Fruit fly (Drosophila melanogaster) whole organism, embryonic: ENCODE results near the gene Chrac-14.
A peak's percentile ranks its signal among the peaks of the same experiment; 100 is the strongest.

Experiments
- Atf6 ChIP-seq: fragments of 200-800 bp; sonication (Bioruptor generic); IDR thresholded peaks from 2 replicates; pipeline ENCODE4 v1.3.6; 2022; ENCODE audit warnings: missing biosample characterization, missing genetic modification characterization
- Bteb2 ChIP-seq: fragments of 200-800 bp; sonication (Bioruptor generic); optimal IDR thresholded peaks from 2 replicates; lab custom pipeline; 2016; ENCODE audit warnings: missing biosample characterization, missing genetic modification characterization
- CG10267 ChIP-seq: fragments of 200-800 bp; sonication (Bioruptor generic); optimal IDR thresholded peaks from 2 replicates; lab custom pipeline; 2018; ENCODE audit warnings: missing biosample characterization, mild to moderate bottlenecking, missing genetic modification characterization, moderate library complexity
- CG10565 ChIP-seq: fragments of 200-800 bp; sonication (Bioruptor generic); optimal IDR thresholded peaks from 3 replicates; lab custom pipeline; 2016; ENCODE audit warnings: missing biosample characterization, mild to moderate bottlenecking, missing genetic modification characterization
- CG11398 ChIP-seq: fragments of 200-800 bp; sonication (Bioruptor generic); optimal IDR thresholded peaks from 2 replicates; lab custom pipeline; 2016; ENCODE audit warnings: missing biosample characterization, missing genetic modification characterization
- CG12744 ChIP-seq: fragments of 200-800 bp; sonication (Bioruptor generic); optimal IDR thresholded peaks from 2 replicates; lab custom pipeline; 2016; ENCODE audit warnings: missing biosample characterization, missing genetic modification characterization
- CG14860 ChIP-seq: fragments of 200-800 bp; sonication (Bioruptor generic); IDR thresholded peaks from 3 replicates; pipeline ENCODE4 v1.3.6; 2022; ENCODE audit warnings: missing biosample characterization, missing genetic modification characterization; ENCODE audit not compliant: partially characterized antibody
- CG15514 ChIP-seq: fragments of 200-800 bp; sonication (Bioruptor generic); optimal IDR thresholded peaks from 3 replicates; lab custom pipeline; 2017; ENCODE audit warnings: missing biosample characterization, missing genetic modification characterization, mild to moderate bottlenecking, moderate library complexity, missing genetic modification reagents
- CG17359 ChIP-seq: fragments of 200-800 bp; sonication (Bioruptor generic); optimal IDR thresholded peaks from 3 replicates; lab custom pipeline; 2018; ENCODE audit warnings: missing biosample characterization, mild to moderate bottlenecking, missing genetic modification characterization, moderate library complexity
- CG17361 ChIP-seq: fragments of 200-800 bp; sonication (Bioruptor generic); IDR thresholded peaks from 3 replicates; pipeline ENCODE4 v1.3.6; 2022; ENCODE audit warnings: missing biosample characterization, missing genetic modification characterization
- CG1832 ChIP-seq: fragments of 200-800 bp; sonication (Bioruptor generic); optimal IDR thresholded peaks from 2 replicates; lab custom pipeline; 2017; ENCODE audit warnings: missing biosample characterization, mild to moderate bottlenecking, missing genetic modification characterization, inconsistent platforms
- CG2202 ChIP-seq: fragments of 200-800 bp; sonication (Bioruptor generic); optimal IDR thresholded peaks from 2 replicates; lab custom pipeline; 2018; ENCODE audit warnings: missing biosample characterization, mild to moderate bottlenecking, missing genetic modification characterization
- CG2712 ChIP-seq: fragments of 200-800 bp; optimal IDR thresholded peaks from 3 replicates; lab custom pipeline; 2019; ENCODE audit warnings: missing biosample characterization, mild to moderate bottlenecking, missing genetic modification characterization, moderate library complexity
- CG30020 ChIP-seq: fragments of 200-800 bp; optimal IDR thresholded peaks from 2 replicates; lab custom pipeline; 2019; ENCODE audit warnings: missing biosample characterization, mild to moderate bottlenecking, missing genetic modification characterization, moderate library complexity
- CG30403 ChIP-seq: fragments of 200-800 bp; sonication (Bioruptor generic); optimal IDR thresholded peaks from 3 replicates; lab custom pipeline; 2016; ENCODE audit warnings: missing biosample characterization, missing genetic modification characterization
- CG34422 ChIP-seq: fragments of 200-800 bp; sonication (Bioruptor generic); IDR thresholded peaks from 3 replicates; pipeline ENCODE4 v1.3.6; 2022; ENCODE audit warnings: missing biosample characterization, missing genetic modification characterization
- CG7928 ChIP-seq: fragments of 200-800 bp; sonication (Bioruptor generic); optimal IDR thresholded peaks from 2 replicates; lab custom pipeline; 2017; ENCODE audit warnings: missing biosample characterization, mild to moderate bottlenecking, missing genetic modification characterization
- CG8089 ChIP-seq: fragments of 200-800 bp; sonication (Bioruptor generic); optimal IDR thresholded peaks from 3 replicates; lab custom pipeline; 2016; ENCODE audit warnings: missing biosample characterization, missing genetic modification characterization
- CG9932 ChIP-seq: fragments of 200-800 bp; sonication (Bioruptor generic); IDR thresholded peaks from 2 replicates; pipeline ENCODE4 v1.3.6; 2022; ENCODE audit warnings: missing biosample characterization, missing genetic modification characterization
- D ChIP-seq, 2 experiments: fragments of 200-800 bp in 1 of 2; fragments of >200 bp in 1 of 2; sonication (Bioruptor generic) in 1 of 2; optimal IDR thresholded peaks; 2 replicates in 1 of 2; 3 replicates in 1 of 2; lab custom pipeline; 2017; ENCODE audit warnings: mild to moderate bottlenecking in 1 of 2, missing biosample characterization in 1 of 2, missing genetic modification characterization in 1 of 2, missing genetic modification reagents in 1 of 2
- Deaf1 ChIP-seq: fragments of 200-800 bp; optimal IDR thresholded peaks from 3 replicates; lab custom pipeline; 2019; ENCODE audit warnings: missing biosample characterization, mild to moderate bottlenecking, missing genetic modification characterization, moderate library complexity
- E2f2 ChIP-seq: fragments of 200-800 bp; sonication (Bioruptor generic); IDR thresholded peaks from 2 replicates; pipeline ENCODE4 v1.3.6; 2022; ENCODE audit warnings: missing biosample characterization, missing genetic modification characterization
- ERR ChIP-seq: fragments of 200-800 bp; sonication (Bioruptor generic); optimal IDR thresholded peaks from 2 replicates; lab custom pipeline; 2016; ENCODE audit warnings: missing biosample characterization, missing genetic modification characterization
- HmgZ ChIP-seq: fragments of 200-800 bp; sonication (Bioruptor generic); optimal IDR thresholded peaks from 2 replicates; lab custom pipeline; 2018; ENCODE audit warnings: missing biosample characterization, mild to moderate bottlenecking, missing genetic modification characterization
- Mes4 ChIP-seq: fragments of 200-800 bp; sonication (Bioruptor generic); optimal IDR thresholded peaks from 2 replicates; lab custom pipeline; 2016; ENCODE audit warnings: missing biosample characterization, missing genetic modification characterization
- Ptx1 ChIP-seq: fragments of 200-800 bp; sonication (Bioruptor generic); IDR thresholded peaks from 2 replicates; pipeline ENCODE4 v1.3.6; 2022; ENCODE audit warnings: missing biosample characterization, missing genetic modification characterization
- Usf ChIP-seq: fragments of 200-800 bp; sonication (Bioruptor generic); optimal IDR thresholded peaks from 2 replicates; lab custom pipeline; 2017; ENCODE audit warnings: missing genotype, missing biosample characterization, missing genetic modification characterization
- ab ChIP-seq: fragments of 200-800 bp; sonication (Bioruptor generic); optimal IDR thresholded peaks from 2 replicates; lab custom pipeline; 2016; ENCODE audit warnings: missing biosample characterization, missing genetic modification characterization
- amos ChIP-seq: fragments of 200-800 bp; sonication (Bioruptor generic); IDR thresholded peaks from 2 replicates; pipeline ENCODE4 v1.3.6; 2022; ENCODE audit warnings: missing biosample characterization, missing genetic modification characterization; ENCODE audit not compliant: partially characterized antibody
- ara ChIP-seq: fragments of 200-800 bp; sonication (Bioruptor generic); IDR thresholded peaks from 2 replicates; pipeline ENCODE4 v1.3.6; 2022; ENCODE audit warnings: missing biosample characterization, missing genetic modification characterization
- az2 ChIP-seq: fragments of 200-800 bp; sonication (Bioruptor generic); optimal IDR thresholded peaks from 3 replicates; lab custom pipeline; 2016; ENCODE audit warnings: missing biosample characterization, missing genetic modification characterization
- bbx ChIP-seq: fragments of 200-800 bp; sonication (Bioruptor generic); IDR thresholded peaks from 2 replicates; pipeline ENCODE4 v1.3.6; 2022; ENCODE audit warnings: missing biosample characterization, missing genetic modification characterization; ENCODE audit not compliant: partially characterized antibody
- br ChIP-seq: fragments of >200 bp; optimal IDR thresholded peaks from 2 replicates; lab custom pipeline; 2017
- dan ChIP-seq: fragments of 200-800 bp; sonication (Bioruptor generic); IDR thresholded peaks from 2 replicates; pipeline ENCODE4 v1.3.6; 2022; ENCODE audit warnings: missing biosample characterization, missing genetic modification characterization
- dm ChIP-seq: fragments of 200-800 bp; sonication (Bioruptor generic); optimal IDR thresholded peaks from 3 replicates; lab custom pipeline; 2016; ENCODE audit warnings: missing biosample characterization, missing genetic modification characterization
- dpn ChIP-seq, 2 experiments: fragments of 200-800 bp; sonication (Bioruptor generic); optimal IDR thresholded peaks; 3 replicates each; lab custom pipeline; 2016; ENCODE audit warnings: missing biosample characterization in 2 of 2, missing genetic modification characterization in 2 of 2
- fd64A ChIP-seq: fragments of 200-800 bp; sonication (Bioruptor generic); optimal IDR thresholded peaks from 3 replicates; lab custom pipeline; 2018; ENCODE audit warnings: missing biosample characterization, mild to moderate bottlenecking, missing genetic modification characterization
- fru ChIP-seq: fragments of >200 bp; optimal IDR thresholded peaks from 2 replicates; lab custom pipeline; 2017
- fu2 ChIP-seq: fragments of 200-800 bp; sonication (Bioruptor generic); optimal IDR thresholded peaks from 2 replicates; lab custom pipeline; 2016; ENCODE audit warnings: missing biosample characterization, missing genetic modification characterization
- kni ChIP-seq: fragments of 200-800 bp; sonication (Bioruptor generic); optimal IDR thresholded peaks from 3 replicates; lab custom pipeline; 2017; ENCODE audit warnings: mild to moderate bottlenecking, missing biosample characterization, missing genetic modification reagents, missing genetic modification characterization
- lbe ChIP-seq: fragments of 200-800 bp; sonication (Bioruptor generic); optimal IDR thresholded peaks from 2 replicates; lab custom pipeline; 2016; ENCODE audit warnings: missing biosample characterization, mild to moderate bottlenecking, missing genetic modification characterization
- pan ChIP-seq, 4 experiments: fragments of >200 bp in 3 of 4; fragments of 200-800 bp in 1 of 4; sonication (Bioruptor generic) in 1 of 4; optimal IDR thresholded peaks in 3 of 4; IDR thresholded peaks in 1 of 4; 2 replicates each; pipeline versions ENCODE4 v1.3.6 to Lab custom; 2017 to 2022; ENCODE audit warnings: missing biosample characterization in 2 of 4, missing genetic modification characterization in 2 of 4, mixed read lengths in 1 of 4
- run ChIP-seq: fragments of 200-800 bp; sonication (Bioruptor generic); optimal IDR thresholded peaks from 3 replicates; lab custom pipeline; 2018; ENCODE audit warnings: missing biosample characterization, mild to moderate bottlenecking, missing genetic modification characterization
- sob ChIP-seq: fragments of 200-800 bp; sonication (Bioruptor generic); IDR thresholded peaks from 2 replicates; pipeline ENCODE4 v1.3.6; 2022; ENCODE audit warnings: missing biosample characterization, missing genetic modification characterization
- usp ChIP-seq: fragments of >200 bp; optimal IDR thresholded peaks from 2 replicates; lab custom pipeline; 2017; ENCODE audit warnings: missing biosample characterization, missing genetic modification characterization
- zen2 ChIP-seq: fragments of 200-800 bp; sonication (Bioruptor generic); IDR thresholded peaks from 3 replicates; pipeline ENCODE4 v1.3.6; 2022; ENCODE audit warnings: missing biosample characterization, missing genetic modification characterization; ENCODE audit not compliant: partially characterized antibody
- zfh1 ChIP-seq: fragments of 200-800 bp; sonication (Bioruptor generic); IDR thresholded peaks from 3 replicates; pipeline ENCODE4 v1.3.6; 2022; ENCODE audit warnings: missing biosample characterization, missing genetic modification characterization

Gene Chrac-14

DNA sequence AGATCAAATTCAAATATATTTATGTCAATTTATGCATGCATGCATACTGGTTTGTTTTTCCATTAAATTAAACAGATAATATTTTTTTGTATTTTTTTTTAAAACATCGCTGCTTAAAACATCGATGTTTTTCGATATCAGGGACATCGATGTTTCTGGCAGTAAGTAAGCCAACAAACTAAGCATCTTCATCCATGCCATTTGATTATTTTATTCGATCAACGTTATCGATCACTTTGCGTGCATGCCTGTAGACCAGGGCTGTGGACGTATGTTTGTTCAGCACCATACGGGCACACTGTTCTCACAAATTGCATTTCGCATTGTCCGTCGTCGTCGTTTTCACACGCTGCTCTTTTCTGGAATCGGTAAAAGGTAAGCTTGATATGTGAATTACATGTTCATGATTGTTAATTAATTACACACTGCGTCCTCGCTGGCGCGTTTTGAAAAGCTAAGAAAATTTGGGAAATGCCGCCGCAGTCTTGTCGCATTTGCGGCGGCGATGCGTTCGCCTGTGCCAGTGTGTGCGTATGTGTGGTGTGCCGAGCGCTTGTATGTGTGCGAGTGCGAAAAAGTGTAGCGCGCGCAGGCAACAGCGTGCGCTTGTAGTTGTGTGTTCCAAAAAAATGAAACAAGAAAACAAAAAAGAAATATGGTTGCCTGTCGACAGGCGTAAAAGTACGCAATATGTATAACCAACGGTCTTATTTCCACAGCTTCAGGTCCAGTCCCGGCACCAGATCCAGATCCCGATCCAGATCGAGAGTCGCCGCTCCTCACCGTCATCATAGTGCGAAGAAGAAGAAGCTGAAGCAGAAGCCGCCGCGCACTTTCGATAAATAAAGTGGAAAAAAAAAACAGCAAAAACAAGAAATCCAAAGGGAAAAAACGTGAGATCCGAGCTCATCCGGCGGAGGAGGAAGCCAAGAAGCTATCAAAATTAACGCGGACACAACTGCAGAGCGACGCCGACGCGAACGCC, 33.6 kb upstream of the Chrac-14 start, which contains the start of gene emb (continued):
- TF ChIP-seq dpn (GFP tag; optimal IDR thresholded peaks at IDR 0.05; lab: Kevin White, UChicago) (peak; percentile 36 to 50), Usf (GFP tag; lab: Kevin White, UChicago) (no peak), run (tag; lab: Kevin White, UChicago) (no peak), usp (GFP tag; lab: Kevin White, UChicago) (no peak), CG34422 (GFP tag; lab: Robert Waterston, UW) (peak; percentile 79; the same call in 1 of the 3 replicates), sob (GFP tag; lab: Robert Waterston, UW) (peak; percentile 57; the same call in 1 of the 2 replicates), Bteb2 (peak; percentile 14), CG30403 (GFP tag; lab: Kevin White, UChicago) (peak; percentile 47), CG10565 (GFP tag; lab: Kevin White, UChicago) (no peak), dan (GFP tag; lab: Robert Waterston, UW) (no peak), ab (GFP tag; lab: Kevin White, UChicago) (no peak), CG11398 (no peak), dm (peak; percentile 83), amos (peak; percentile 94), CG14860 (GFP tag; lab: Robert Waterston, UW) (peak; percentile 99), CG2202 (tag; lab: Kevin White, UChicago) (peak; percentile 11), Mes4 (peak; percentile 40), Atf6 (GFP tag; lab: Robert Waterston, UW) (peak; percentile 39; the same call in 1 of the 2 replicates), zfh1 (GFP tag; lab: Robert Waterston, UW) (peak; percentile 36; the same call in 1 of the 3 replicates), CG12744 (GFP tag; lab: Kevin White, UChicago) (peak; percentile 9), Ptx1 (GFP tag; lab: Robert Waterston, UW) (0 out of 2 replicates have a peak, but pooled peaks have one; percentile 2), ERR (GFP tag; lab: Kevin White, UChicago) (no peak), CG10267 (tag; lab: Kevin White, UChicago) (peak; percentile 74), pan (optimal IDR thresholded peaks at IDR 0.05; lab: Kevin White, UChicago) (no peak), pan (GFP tag; optimal IDR thresholded peaks at IDR 0.05 in 1 of 2, IDR thresholded peaks at IDR 0.05 in 1 of 2) (peak in 1 of 2 experiments; percentile 42), CG2712 (tag; lab: Kevin White, UChicago) (peak; percentile 68), fd64A (GFP tag; lab: Kevin White, UChicago) (peak; percentile 2), fru (no peak), kni (GFP tag; lab: Kevin White, UChicago) (no peak), CG17361 (peak; percentile 66; the same call in 2 of the 3 replicates), CG30020 (tag; lab: Kevin White, UChicago) (peak; percentile 71), CG1832 (GFP tag; lab: Kevin White, UChicago) (no peak), fu2 (GFP tag; lab: Kevin White, UChicago) (peak; percentile 64), HmgZ (peak; percentile 66), bbx (peak; percentile 96), zen2 (GFP tag; lab: Robert Waterston, UW) (peak; percentile 93), CG9932 (GFP tag; lab: Robert Waterston, UW) (peak; percentile 62), Deaf1 (tag; lab: Kevin White, UChicago) (no peak), az2 (GFP tag; lab: Kevin White, UChicago) (peak; percentile 51), ara (GFP tag; lab: Robert Waterston, UW) (peak; percentile 42; the same call in 1 of the 2 replicates), CG8089 (GFP tag; lab: Kevin White, UChicago) (peak; percentile 43), lbe (GFP tag; lab: Kevin White, UChicago) (peak; percentile 7), CG7928 (GFP tag; lab: Kevin White, UChicago) (peak; percentile 93), CG17359 (tag; lab: Kevin White, UChicago) (peak; percentile 19), br (lab: Kevin White, UChicago) (no peak), E2f2 (GFP tag; lab: Robert Waterston, UW) (peak; percentile 62; the same call in 1 of the 2 replicates), CG15514 (GFP tag; lab: Kevin White, UChicago) (peak; percentile 91), D (optimal IDR thresholded peaks at IDR 0.05; lab: Kevin White, UChicago) (no peak), D (GFP tag; optimal IDR thresholded peaks at IDR 0.05; lab: Kevin White, UChicago) (no peak)
